Fruit fly (Drosophila melanogaster): ENCODE measurements around the gene Fas1.

- TF ChIP-seq psq (GFP tag; optimal IDR thresholded peaks at IDR 0.05) (no peak), Dif (GFP tag; optimal IDR thresholded peaks at IDR 0.05; ENCODE audit: partially characterized antibody) (no peak), Hnf4 (GFP tag; optimal IDR thresholded peaks at IDR 0.05) (no peak)
These were observed 1.9 kb downstream of the Fas1 start for dm6 chr3R:16626899-16627432.
